Fruit fly (Drosophila melanogaster) whole organism, embryonic: ENCODE data around the gene PpD6.

ENCODE experiments used
- Bteb2 ChIP-seq: fragments of 200-800 bp; sonication (Bioruptor generic); optimal IDR thresholded peaks from 2 replicates; lab custom pipeline; 2016; ENCODE audit warnings: missing biosample characterization, missing genetic modification characterization
- CG1024 ChIP-seq: fragments of 200-800 bp; sonication (Bioruptor generic); IDR thresholded peaks from 2 replicates; pipeline ENCODE4 v1.3.6; 2022; ENCODE audit warnings: missing biosample characterization, missing genetic modification characterization
- CG10321 ChIP-seq: fragments of 200-800 bp; sonication (Bioruptor generic); IDR thresholded peaks from 2 replicates; pipeline ENCODE4 v1.3.6; 2022; ENCODE audit warnings: missing biosample characterization, missing genetic modification characterization
- CG10462 ChIP-seq: fragments of 200-800 bp; sonication (Bioruptor generic); optimal IDR thresholded peaks from 2 replicates; lab custom pipeline; 2016; ENCODE audit warnings: missing biosample characterization, missing genetic modification characterization
- CG12769 ChIP-seq: fragments of 200-800 bp; sonication (Bioruptor generic); optimal IDR thresholded peaks from 2 replicates; lab custom pipeline; 2019; ENCODE audit warnings: missing biosample characterization, mild to moderate bottlenecking, missing genetic modification characterization, moderate library complexity
- CG15011 ChIP-seq: fragments of 200-800 bp; sonication (Bioruptor generic); optimal IDR thresholded peaks from 3 replicates; lab custom pipeline; 2018; ENCODE audit warnings: missing biosample characterization, mild to moderate bottlenecking, missing genetic modification characterization
- CG15269 ChIP-seq: fragments of 200-800 bp; sonication (Bioruptor generic); optimal IDR thresholded peaks from 2 replicates; lab custom pipeline; 2018; ENCODE audit warnings: missing biosample characterization, mild to moderate bottlenecking, missing genetic modification characterization, moderate library complexity
- CG16779 ChIP-seq: fragments of 200-800 bp; sonication (Bioruptor generic); IDR thresholded peaks from 2 replicates; pipeline ENCODE4 v1.3.6; 2022; ENCODE audit warnings: missing biosample characterization, missing genetic modification characterization
- CG18011 ChIP-seq: fragments of 200-800 bp; sonication (Bioruptor generic); optimal IDR thresholded peaks from 2 replicates; lab custom pipeline; 2017; ENCODE audit warnings: missing biosample characterization, missing genetic modification characterization, mild to moderate bottlenecking, moderate library complexity, missing genotype
- CG1832 ChIP-seq: fragments of 200-800 bp; sonication (Bioruptor generic); optimal IDR thresholded peaks from 2 replicates; lab custom pipeline; 2017; ENCODE audit warnings: missing biosample characterization, mild to moderate bottlenecking, missing genetic modification characterization, inconsistent platforms
- CG2129 ChIP-seq: fragments of 200-800 bp; sonication (Bioruptor generic); IDR thresholded peaks from 2 replicates; pipeline ENCODE4 v1.3.6; 2022; ENCODE audit warnings: missing biosample characterization, missing genetic modification characterization; ENCODE audit not compliant: partially characterized antibody
- CG2199 ChIP-seq: fragments of 200-800 bp; sonication (Bioruptor generic); IDR thresholded peaks from 3 replicates; pipeline ENCODE4 v1.3.6; 2022; ENCODE audit warnings: missing biosample characterization, missing genetic modification characterization
- CG31224 ChIP-seq: fragments of 200-800 bp; sonication (Bioruptor generic); IDR thresholded peaks from 2 replicates; pipeline ENCODE4 v1.3.6; 2022; ENCODE audit warnings: missing biosample characterization, missing genetic modification characterization
- CG3163 ChIP-seq: fragments of 200-800 bp; sonication (Bioruptor generic); optimal IDR thresholded peaks from 3 replicates; lab custom pipeline; 2016; ENCODE audit warnings: missing biosample characterization, missing genetic modification characterization
- CG3995 ChIP-seq: fragments of 200-800 bp; sonication (Bioruptor generic); optimal IDR thresholded peaks from 3 replicates; lab custom pipeline; 2016; ENCODE audit warnings: missing biosample characterization, missing genetic modification characterization
- CG42726 ChIP-seq: fragments of 200-800 bp; sonication (Bioruptor generic); IDR thresholded peaks from 2 replicates; pipeline ENCODE4 v1.3.6; 2022; ENCODE audit warnings: missing biosample characterization, missing genetic modification characterization; ENCODE audit not compliant: partially characterized antibody
- CG5953 ChIP-seq: fragments of 200-800 bp; sonication (Bioruptor generic); IDR thresholded peaks from 2 replicates; pipeline ENCODE4 v1.3.6; 2022; ENCODE audit warnings: missing biosample characterization, missing genetic modification characterization
- CG7271 ChIP-seq: fragments of 200-800 bp; sonication (Bioruptor generic); optimal IDR thresholded peaks from 2 replicates; lab custom pipeline; 2018; ENCODE audit warnings: missing biosample characterization, mild to moderate bottlenecking, missing genetic modification characterization, moderate library complexity
- CG9215 ChIP-seq: fragments of 200-800 bp; sonication (Bioruptor generic); IDR thresholded peaks from 2 replicates; pipeline ENCODE4 v1.3.6; 2022; ENCODE audit warnings: missing biosample characterization, missing genetic modification characterization
- Chrac-16 ChIP-seq: fragments of 200-800 bp; sonication (Bioruptor generic); optimal IDR thresholded peaks from 3 replicates; lab custom pipeline; 2016; ENCODE audit warnings: missing biosample characterization, missing genetic modification characterization
- D19B ChIP-seq: fragments of 200-800 bp; sonication (Bioruptor generic); optimal IDR thresholded peaks from 2 replicates; lab custom pipeline; 2017; ENCODE audit warnings: missing biosample characterization, mild to moderate bottlenecking, missing genetic modification characterization
- Eip74EF ChIP-seq, 2 experiments: fragments of 200-800 bp in 1 of 2; fragments of >200 bp in 1 of 2; sonication (Bioruptor generic) in 1 of 2; optimal IDR thresholded peaks; 2 replicates each; lab custom pipeline; 2017 to 2019; ENCODE audit warnings: missing biosample characterization in 2 of 2, missing genetic modification characterization in 2 of 2, mild to moderate bottlenecking in 1 of 2, moderate library complexity in 1 of 2
- Gsc ChIP-seq: fragments of 200-800 bp; sonication (Bioruptor generic); IDR thresholded peaks from 2 replicates; pipeline ENCODE4 v1.3.6; 2022; ENCODE audit warnings: missing biosample characterization, missing genetic modification characterization
- Jarid2 ChIP-seq: fragments of 200-800 bp; sonication (Bioruptor generic); optimal IDR thresholded peaks from 3 replicates; lab custom pipeline; 2017; ENCODE audit warnings: mild to moderate bottlenecking, missing biosample characterization, missing genetic modification reagents, missing genetic modification characterization
- Max ChIP-seq: fragments of 200-800 bp; sonication (Bioruptor generic); optimal IDR thresholded peaks from 2 replicates; lab custom pipeline; 2016; ENCODE audit warnings: missing biosample characterization, mild to moderate bottlenecking, missing genetic modification characterization
- Neu2 ChIP-seq: fragments of 200-800 bp; sonication (Bioruptor generic); optimal IDR thresholded peaks from 3 replicates; lab custom pipeline; 2016; ENCODE audit warnings: missing biosample characterization, missing genetic modification characterization, borderline replicate concordance
- PHDP ChIP-seq: fragments of 200-800 bp; sonication (Bioruptor generic); optimal IDR thresholded peaks from 3 replicates; lab custom pipeline; 2018; ENCODE audit warnings: missing biosample characterization, mild to moderate bottlenecking, missing genetic modification characterization, moderate library complexity
- Sin3A ChIP-seq: fragments of >200 bp; optimal IDR thresholded peaks from 2 replicates; lab custom pipeline; 2018
- Usf ChIP-seq: fragments of 200-800 bp; sonication (Bioruptor generic); optimal IDR thresholded peaks from 2 replicates; lab custom pipeline; 2017; ENCODE audit warnings: missing genotype, missing biosample characterization, missing genetic modification characterization
- Xbp1 ChIP-seq: fragments of 200-800 bp; sonication (Bioruptor generic); optimal IDR thresholded peaks from 3 replicates; lab custom pipeline; 2016; ENCODE audit warnings: missing biosample characterization, mild to moderate bottlenecking, missing genetic modification characterization
- ato ChIP-seq: fragments of 200-800 bp; sonication (Bioruptor generic); IDR thresholded peaks from 2 replicates; pipeline ENCODE4 v1.3.6; 2022; ENCODE audit warnings: missing biosample characterization, missing genetic modification characterization; ENCODE audit not compliant: partially characterized antibody
- az2 ChIP-seq: fragments of 200-800 bp; sonication (Bioruptor generic); optimal IDR thresholded peaks from 3 replicates; lab custom pipeline; 2016; ENCODE audit warnings: missing biosample characterization, missing genetic modification characterization
- btn ChIP-seq: fragments of 200-800 bp; sonication (Bioruptor generic); optimal IDR thresholded peaks from 2 replicates; lab custom pipeline; 2016; ENCODE audit warnings: missing biosample characterization, missing genetic modification characterization
- cas ChIP-seq: fragments of 200-800 bp; sonication (Bioruptor generic); IDR thresholded peaks from 2 replicates; pipeline ENCODE4 v1.3.6; 2022; ENCODE audit warnings: missing biosample characterization, missing genetic modification characterization
- da ChIP-seq: fragments of 200-800 bp; sonication (Bioruptor generic); optimal IDR thresholded peaks from 2 replicates; lab custom pipeline; 2016; ENCODE audit warnings: missing biosample characterization, missing genetic modification characterization
- esg ChIP-seq: fragments of 200-800 bp; sonication (Bioruptor generic); conservative IDR thresholded peaks from 2 replicates; pipeline ENCODE4 v1.3.6; 2022; ENCODE audit warnings: missing biosample characterization, missing genetic modification characterization
- eve ChIP-seq, 2 experiments: fragments of >200 bp; optimal IDR thresholded peaks; 2 replicates each; lab custom pipeline; 2017; ENCODE audit warnings: missing biosample characterization in 2 of 2, missing genetic modification characterization in 2 of 2
- grn ChIP-seq: fragments of 200-800 bp; sonication (Bioruptor generic); optimal IDR thresholded peaks from 3 replicates; lab custom pipeline; 2017; ENCODE audit warnings: missing biosample characterization, missing genetic modification characterization
- her ChIP-seq: fragments of 200-800 bp; sonication (Bioruptor generic); optimal IDR thresholded peaks from 2 replicates; lab custom pipeline; 2016; ENCODE audit warnings: missing biosample characterization, missing genetic modification characterization
- hth ChIP-seq: fragments of >200 bp; optimal IDR thresholded peaks from 2 replicates; lab custom pipeline; 2017; ENCODE audit warnings: inconsistent platforms
- lbe ChIP-seq: fragments of 200-800 bp; sonication (Bioruptor generic); optimal IDR thresholded peaks from 2 replicates; lab custom pipeline; 2016; ENCODE audit warnings: missing biosample characterization, mild to moderate bottlenecking, missing genetic modification characterization
- odd ChIP-seq: fragments of 200-800 bp; sonication (Bioruptor generic); optimal IDR thresholded peaks from 2 replicates; lab custom pipeline; 2017; ENCODE audit warnings: missing biosample characterization, mild to moderate bottlenecking, missing genetic modification characterization
- pnt ChIP-seq: fragments of 200-800 bp; sonication (Bioruptor generic); optimal IDR thresholded peaks from 3 replicates; lab custom pipeline; 2016; ENCODE audit warnings: missing biosample characterization, missing genetic modification characterization
- salm ChIP-seq: fragments of 200-800 bp; sonication (Bioruptor generic); optimal IDR thresholded peaks from 2 replicates; lab custom pipeline; 2018; ENCODE audit warnings: missing biosample characterization, mild to moderate bottlenecking, missing genetic modification characterization
- shn ChIP-seq: fragments of 200-800 bp; sonication (Bioruptor generic); optimal IDR thresholded peaks from 3 replicates; lab custom pipeline; 2016; ENCODE audit warnings: missing biosample characterization, missing genetic modification characterization
- sim ChIP-seq: fragments of 200-800 bp; sonication (Bioruptor generic); IDR thresholded peaks from 2 replicates; pipeline ENCODE4 v1.3.6; 2022; ENCODE audit warnings: missing biosample characterization, missing genetic modification characterization
- slp2 ChIP-seq: fragments of 200-800 bp; sonication (Bioruptor generic); optimal IDR thresholded peaks from 2 replicates; lab custom pipeline; 2016; ENCODE audit warnings: missing biosample characterization, missing genetic modification characterization
- sna ChIP-seq: fragments of 200-800 bp; sonication (Bioruptor generic); IDR thresholded peaks from 2 replicates; pipeline ENCODE4 v1.3.6; 2022; ENCODE audit warnings: missing biosample characterization, missing genetic modification characterization; ENCODE audit not compliant: partially characterized antibody
- unc-4 ChIP-seq: fragments of 200-800 bp; sonication (Bioruptor generic); IDR thresholded peaks from 2 replicates; pipeline ENCODE4 v1.3.6; 2022; ENCODE audit warnings: missing biosample characterization, missing genetic modification characterization; ENCODE audit not compliant: partially characterized antibody
- vvl ChIP-seq: fragments of 200-800 bp; sonication (Bioruptor generic); IDR thresholded peaks from 2 replicates; pipeline ENCODE4 v1.3.6; 2022; ENCODE audit warnings: missing biosample characterization, missing genetic modification characterization

PpD6 gene

dm6 chr2L:3094901-3095777, 14.3 kb upstream of the PpD6 start (continued):
- no peak for TF ChIP-seq CG5953
- TF ChIP-seq Gsc (GFP tag; lab: Robert Waterston, UW), result no peak
- TF ChIP-seq ato (GFP tag; lab: Robert Waterston, UW), result no peak
- TF ChIP-seq az2 (GFP tag; lab: Kevin White, UChicago), result no peak
- TF ChIP-seq Neu2 (GFP tag; lab: Kevin White, UChicago), result no peak
- no peak for TF ChIP-seq pnt
- no peak for TF ChIP-seq CG10321 (GFP tag; lab: Robert Waterston, UW)
- no peak for TF ChIP-seq esg
- no peak for TF ChIP-seq cas (GFP tag; lab: Robert Waterston, UW)
- no peak for TF ChIP-seq CG7271 (tag; lab: Kevin White, UChicago)
- no peak for TF ChIP-seq CG3995 (GFP tag; lab: Kevin White, UChicago)
- TF ChIP-seq sim (GFP tag; lab: Robert Waterston, UW), result no peak
- no peak for TF ChIP-seq CG1832 (GFP tag; lab: Kevin White, UChicago)
- no peak for TF ChIP-seq hth (lab: Kevin White, UChicago)
- no peak for TF ChIP-seq CG10462 (GFP tag; lab: Kevin White, UChicago)
- peak; percentile 36; the same call in 1 of the 2 replicates for TF ChIP-seq vvl (GFP tag; lab: Robert Waterston, UW)
- no peak for TF ChIP-seq CG18011 (GFP tag; lab: Kevin White, UChicago)
- no peak for TF ChIP-seq unc-4 (GFP tag; lab: Robert Waterston, UW)
- no peak for TF ChIP-seq lbe (GFP tag; lab: Kevin White, UChicago)
- no peak for TF ChIP-seq btn (GFP tag; lab: Kevin White, UChicago)
- peak; percentile 26 for TF ChIP-seq da
- peak; percentile 19 for TF ChIP-seq grn (GFP tag; lab: Kevin White, UChicago)
- no peak for TF ChIP-seq odd (GFP tag; lab: Kevin White, UChicago)
- TF ChIP-seq Chrac-16 (GFP tag; lab: Kevin White, UChicago), result no peak
- TF ChIP-seq CG9215, result no peak
- TF ChIP-seq CG31224 (GFP tag; lab: Robert Waterston, UW), result no peak
- no peak for TF ChIP-seq Usf (GFP tag; lab: Kevin White, UChicago)
- no peak for TF ChIP-seq D19B (GFP tag; lab: Kevin White, UChicago)
- TF ChIP-seq CG12769, result no peak
- TF ChIP-seq PHDP (tag; lab: Kevin White, UChicago), result no peak
- no peak for TF ChIP-seq CG2129 (GFP tag; lab: Robert Waterston, UW)
- peak; percentile 100 for TF ChIP-seq CG2199 (GFP tag; lab: Robert Waterston, UW)
- TF ChIP-seq CG15269, result no peak
- no peak for TF ChIP-seq CG1024
- TF ChIP-seq salm (tag; lab: Kevin White, UChicago), result no peak
- TF ChIP-seq eve (GFP tag; optimal IDR thresholded peaks at IDR 0.05; lab: Kevin White, UChicago), result peak in 1 of 2 experiments; percentile 31
- TF ChIP-seq Eip74EF (GFP tag; optimal IDR thresholded peaks at IDR 0.05; lab: Kevin White, UChicago), result peak in 1 of 2 experiments; percentile 85
- TF ChIP-seq CG3163 (GFP tag; lab: Kevin White, UChicago), result peak; percentile 97
- TF ChIP-seq CG15011 (GFP tag; lab: Kevin White, UChicago), result no peak
- TF ChIP-seq Xbp1, result no peak
- TF ChIP-seq sna, result no peak
- TF ChIP-seq CG42726, result 0 out of 2 replicates have a peak, but pooled peaks have one; percentile 18
- TF ChIP-seq shn (GFP tag; lab: Kevin White, UChicago), result no peak
- no peak for TF ChIP-seq her (GFP tag; lab: Kevin White, UChicago)
- TF ChIP-seq Jarid2 (GFP tag; lab: Kevin White, UChicago), result no peak
- no peak for TF ChIP-seq Max (GFP tag; lab: Kevin White, UChicago)
- no peak for TF ChIP-seq slp2 (GFP tag; lab: Kevin White, UChicago)
- no peak for TF ChIP-seq Bteb2 (GFP tag; lab: Kevin White, UChicago)
- no peak for TF ChIP-seq Sin3A
- no peak for TF ChIP-seq CG16779 (GFP tag; lab: Robert Waterston, UW)
